Worm (Caenorhabditis elegans) whole organism, late embryonic: ENCODE results near the gene Y73B6BL.37.

ENCODE experiments used
- C08G9.2 ChIP-seq: sonication (generic microtip); optimal IDR thresholded peaks from 2 replicates; lab custom pipeline; 2016; ENCODE audit warnings: mild to moderate bottlenecking, missing genetic modification characterization, moderate library complexity, missing compliant biosample characterization
- C38D4.7 ChIP-seq: fragments of 200-800 bp; sonication (Bioruptor generic); optimal IDR thresholded peaks from 2 replicates; lab custom pipeline; 2018; ENCODE audit warnings: mild to moderate bottlenecking, missing genetic modification characterization, moderate library complexity, missing compliant biosample characterization
- F13H6.1 ChIP-seq: sonication (generic microtip); optimal IDR thresholded peaks from 2 replicates; lab custom pipeline; 2016; ENCODE audit warnings: missing genetic modification characterization, missing compliant biosample characterization
- K02D7.2 ChIP-seq: sonication (generic microtip); optimal IDR thresholded peaks from 2 replicates; lab custom pipeline; 2017; ENCODE audit warnings: mild to moderate bottlenecking, missing genetic modification characterization, missing compliant biosample characterization
- T23F11.4 ChIP-seq: fragments of 200-800 bp; sonication (Bioruptor generic); optimal IDR thresholded peaks from 2 replicates; lab custom pipeline; 2018; ENCODE audit warnings: mild to moderate bottlenecking, missing genetic modification characterization, missing compliant biosample characterization
- Y22D7AL.16 ChIP-seq: sonication (generic microtip); optimal IDR thresholded peaks from 2 replicates; lab custom pipeline; 2016; ENCODE audit warnings: missing genetic modification characterization, missing compliant biosample characterization
- ahr-1 ChIP-seq: sonication (generic microtip); optimal IDR thresholded peaks from 2 replicates; lab custom pipeline; 2016; ENCODE audit warnings: missing genetic modification characterization, missing compliant biosample characterization
- ama-1 ChIP-seq: fragments of 150-350 bp; optimal IDR thresholded peaks from 2 replicates; lab custom pipeline; 2014
- ceh-18 ChIP-seq: sonication (generic microtip); optimal IDR thresholded peaks from 2 replicates; lab custom pipeline; 2016; ENCODE audit warnings: missing genetic modification characterization, missing compliant biosample characterization
- ceh-22 ChIP-seq: sonication (generic microtip); optimal IDR thresholded peaks from 2 replicates; lab custom pipeline; 2017; ENCODE audit warnings: missing biosample characterization, missing genetic modification characterization
- ceh-30 ChIP-seq: fragments of 150-350 bp; optimal IDR thresholded peaks from 2 replicates; lab custom pipeline; 2014; ENCODE audit warnings: missing biosample characterization, missing genetic modification characterization
- ceh-31 ChIP-seq: sonication (generic microtip); optimal IDR thresholded peaks from 2 replicates; lab custom pipeline; 2016; ENCODE audit warnings: missing genetic modification characterization, missing compliant biosample characterization
- ceh-34 ChIP-seq: sonication (generic microtip); optimal IDR thresholded peaks from 2 replicates; lab custom pipeline; 2016; ENCODE audit warnings: mild to moderate bottlenecking, missing genetic modification characterization, missing compliant biosample characterization
- ceh-9 ChIP-seq: sonication (generic microtip); optimal IDR thresholded peaks from 2 replicates; lab custom pipeline; 2016; ENCODE audit warnings: mild to moderate bottlenecking, missing genetic modification characterization, inconsistent platforms, missing compliant biosample characterization
- che-1 ChIP-seq: sonication (generic microtip); optimal IDR thresholded peaks from 2 replicates; lab custom pipeline; 2016; ENCODE audit warnings: mild to moderate bottlenecking, missing genetic modification characterization, missing compliant biosample characterization
- dmd-4 ChIP-seq: sonication (generic microtip); optimal IDR thresholded peaks from 2 replicates; lab custom pipeline; 2016; ENCODE audit warnings: borderline replicate concordance, missing genetic modification characterization, missing compliant biosample characterization
- dve-1 ChIP-seq: sonication (generic microtip); optimal IDR thresholded peaks from 2 replicates; lab custom pipeline; 2017; ENCODE audit warnings: antibody characterized with exemption, mild to moderate bottlenecking, missing genetic modification characterization, missing compliant biosample characterization
- elt-4 ChIP-seq: sonication (generic microtip); optimal IDR thresholded peaks from 2 replicates; lab custom pipeline; 2016; ENCODE audit warnings: missing genetic modification characterization, missing compliant biosample characterization
- ets-4 ChIP-seq: sonication (generic microtip); optimal IDR thresholded peaks from 2 replicates; lab custom pipeline; 2016; ENCODE audit warnings: missing genetic modification characterization, missing compliant biosample characterization
- eyg-1 ChIP-seq: sonication (generic microtip); optimal IDR thresholded peaks from 2 replicates; lab custom pipeline; 2016; ENCODE audit warnings: missing genotype, missing genetic modification characterization, missing compliant biosample characterization
- fax-1 ChIP-seq: sonication (generic microtip); optimal IDR thresholded peaks from 2 replicates; lab custom pipeline; 2016; ENCODE audit warnings: missing genotype, missing genetic modification characterization, missing compliant biosample characterization
- fkh-10 ChIP-seq: fragments of 150-350 bp; optimal IDR thresholded peaks from 2 replicates; lab custom pipeline; 2014; ENCODE audit warnings: missing biosample characterization, missing genetic modification reagents, missing genetic modification characterization
- gmeb-2 ChIP-seq: sonication (generic microtip); optimal IDR thresholded peaks from 2 replicates; lab custom pipeline; 2016; ENCODE audit warnings: missing genetic modification characterization, inconsistent platforms, missing compliant biosample characterization
- hlh-13 ChIP-seq: fragments of 200-800 bp; sonication (Bioruptor generic); optimal IDR thresholded peaks from 2 replicates; lab custom pipeline; 2018; ENCODE audit warnings: mild to moderate bottlenecking, missing genetic modification characterization, missing compliant biosample characterization
- hlh-15 ChIP-seq: sonication (generic microtip); optimal IDR thresholded peaks from 2 replicates; lab custom pipeline; 2016; ENCODE audit warnings: missing genetic modification characterization, missing compliant biosample characterization
- hlh-6 ChIP-seq: sonication (generic microtip); optimal IDR thresholded peaks from 2 replicates; lab custom pipeline; 2016; ENCODE audit warnings: missing genotype, missing genetic modification characterization, missing compliant biosample characterization
- hlh-8 ChIP-seq: sonication (generic microtip); optimal IDR thresholded peaks from 2 replicates; lab custom pipeline; 2016; ENCODE audit warnings: missing genotype, missing genetic modification characterization, missing compliant biosample characterization
- lim-6 ChIP-seq: sonication (generic microtip); optimal IDR thresholded peaks from 2 replicates; lab custom pipeline; 2016; ENCODE audit warnings: missing genetic modification characterization, missing compliant biosample characterization
- madf-2 ChIP-seq: sonication (generic microtip); optimal IDR thresholded peaks from 2 replicates; lab custom pipeline; 2017; ENCODE audit warnings: missing genetic modification characterization, missing compliant biosample characterization
- mec-3 ChIP-seq: sonication (generic microtip); optimal IDR thresholded peaks from 2 replicates; lab custom pipeline; 2016; ENCODE audit warnings: borderline replicate concordance, missing genetic modification characterization, missing compliant biosample characterization
- nfya-1 ChIP-seq: sonication (generic microtip); optimal IDR thresholded peaks from 2 replicates; lab custom pipeline; 2017; ENCODE audit warnings: missing genetic modification characterization, mild to moderate bottlenecking, missing compliant biosample characterization, antibody characterized with exemption, moderate library complexity
- nhr-11 ChIP-seq: fragments of 150-350 bp; optimal IDR thresholded peaks from 2 replicates; lab custom pipeline; 2014; ENCODE audit warnings: missing biosample characterization, missing genetic modification characterization
- nhr-232 ChIP-seq: sonication (generic microtip); optimal IDR thresholded peaks from 2 replicates; lab custom pipeline; 2016; ENCODE audit warnings: missing genetic modification characterization, missing compliant biosample characterization
- odd-2 ChIP-seq: sonication (generic microtip); optimal IDR thresholded peaks from 2 replicates; lab custom pipeline; 2017; ENCODE audit warnings: antibody characterized with exemption, mild to moderate bottlenecking, missing genetic modification characterization, missing compliant biosample characterization
- pag-3 ChIP-seq: sonication (generic microtip); optimal IDR thresholded peaks from 2 replicates; lab custom pipeline; 2016; ENCODE audit warnings: missing compliant biosample characterization, missing genetic modification characterization, borderline replicate concordance
- pat-9 ChIP-seq: fragments of 200-800 bp; sonication (Bioruptor generic); optimal IDR thresholded peaks from 2 replicates; lab custom pipeline; 2018; ENCODE audit warnings: mild to moderate bottlenecking, missing genetic modification characterization, moderate library complexity, missing compliant biosample characterization
- pha-4 ChIP-seq: fragments of 150-350 bp; optimal IDR thresholded peaks from 2 replicates; lab custom pipeline; 2018; ENCODE audit warnings: missing biosample characterization, missing genetic modification reagents, missing genetic modification characterization
- pqm-1 ChIP-seq: sonication (generic microtip); optimal IDR thresholded peaks from 2 replicates; lab custom pipeline; 2016; ENCODE audit warnings: missing genetic modification characterization, missing compliant biosample characterization
- pros-1 ChIP-seq: fragments of 150-350 bp; optimal IDR thresholded peaks from 2 replicates; lab custom pipeline; 2014; ENCODE audit warnings: missing biosample characterization, missing genetic modification reagents, missing genetic modification characterization
- rnt-1 ChIP-seq: sonication (generic microtip); optimal IDR thresholded peaks from 2 replicates; lab custom pipeline; 2016; ENCODE audit warnings: missing genetic modification characterization, missing compliant biosample characterization
- sdc-2 ChIP-seq: sonication (generic microtip); optimal IDR thresholded peaks from 2 replicates; lab custom pipeline; 2016; ENCODE audit warnings: missing genotype, missing genetic modification characterization, missing compliant biosample characterization
- sox-4 ChIP-seq: sonication (generic microtip); optimal IDR thresholded peaks from 2 replicates; lab custom pipeline; 2017; ENCODE audit warnings: mild to moderate bottlenecking, missing genetic modification characterization, inconsistent platforms, missing compliant biosample characterization
- syd-9 ChIP-seq: sonication (generic microtip); optimal IDR thresholded peaks from 2 replicates; lab custom pipeline; 2016; ENCODE audit warnings: mild to moderate bottlenecking, missing genetic modification characterization, moderate library complexity, missing compliant biosample characterization
- tbx-2 ChIP-seq: sonication (generic microtip); optimal IDR thresholded peaks from 2 replicates; lab custom pipeline; 2016; ENCODE audit warnings: missing genetic modification characterization, missing compliant biosample characterization
- tbx-7 ChIP-seq: sonication (generic microtip); optimal IDR thresholded peaks from 2 replicates; lab custom pipeline; 2016; ENCODE audit warnings: missing genotype, missing genetic modification characterization, missing compliant biosample characterization
- unc-42 ChIP-seq: sonication (generic microtip); optimal IDR thresholded peaks from 2 replicates; lab custom pipeline; 2016; ENCODE audit warnings: missing genotype, missing genetic modification characterization, missing compliant biosample characterization
- unc-86 ChIP-seq: sonication (generic microtip); optimal IDR thresholded peaks from 2 replicates; lab custom pipeline; 2016; ENCODE audit warnings: missing genetic modification characterization, missing compliant biosample characterization
- zip-5 ChIP-seq: sonication (generic microtip); optimal IDR thresholded peaks from 2 replicates; lab custom pipeline; 2016; ENCODE audit warnings: missing genetic modification characterization, missing compliant biosample characterization
- ztf-16 ChIP-seq: sonication (generic microtip); optimal IDR thresholded peaks from 2 replicates; lab custom pipeline; 2017; ENCODE audit warnings: missing genetic modification characterization, missing compliant biosample characterization

Gene Y73B6BL.37

ce11 chrIV:6487047-6487446, at the start of gene Y73B6BL.37:
Y73B6BL.37 (plus strand) TSS chrIV:6487347.
- TF ChIP-seq hlh-13 (GFP tag; lab: Kevin White, UChicago) (no peak), che-1 (tag; lab: Kevin White, UChicago) (no peak), sdc-2 (no peak), ceh-31 (tag; lab: Kevin White, UChicago) (no peak), ztf-16 (tag; lab: Kevin White, UChicago) (no peak), ama-1 (lab: Kevin White, UChicago) (no peak), hlh-8 (no peak), hlh-6 (no peak), zip-5 (tag; lab: Kevin White, UChicago) (no peak), dmd-4 (tag; lab: Kevin White, UChicago) (no peak), fkh-10 (no peak), eyg-1 (tag; lab: Kevin White, UChicago) (no peak), fax-1 (tag; lab: Kevin White, UChicago) (no peak)

ce11 chrIV:6438051-6438450, 49.1 kb upstream of the Y73B6BL.37 start, which contains the start of gene dlc-5:
dlc-5 (plus strand) TSS chrIV:6438204.
- TF ChIP-seq C08G9.2: no peak
- no peak for TF ChIP-seq C38D4.7 (GFP tag; lab: Kevin White, UChicago)
- TF ChIP-seq odd-2 (tag; lab: Kevin White, UChicago): no peak
- no peak for TF ChIP-seq ztf-16 (tag; lab: Kevin White, UChicago)
- no peak for TF ChIP-seq unc-86 (tag; lab: Kevin White, UChicago)
- TF ChIP-seq ceh-22: no peak
- no peak for TF ChIP-seq madf-2 (tag; lab: Kevin White, UChicago)
- TF ChIP-seq rnt-1 (tag; lab: Kevin White, UChicago): no peak
- TF ChIP-seq pqm-1 (tag; lab: Kevin White, UChicago): no peak
- no peak for TF ChIP-seq pha-4 (tag; lab: Kevin White, UChicago)
- no peak for TF ChIP-seq syd-9 (tag; lab: Kevin White, UChicago)
- no peak for TF ChIP-seq hlh-13 (GFP tag; lab: Kevin White, UChicago)
- TF ChIP-seq lim-6: no peak
- TF ChIP-seq ets-4: no peak

ce11 chrIV:6441601-6442000, 45.5 kb upstream of the Y73B6BL.37 start, which contains the start of gene Y73B6BL.31:
Y73B6BL.31 (plus strand) TSS chrIV:6441901.
- TF ChIP-seq gmeb-2 (tag; lab: Kevin White, UChicago) (no peak), nfya-1 (tag; lab: Kevin White, UChicago) (no peak), elt-4 (tag; lab: Kevin White, UChicago) (no peak), sdc-2 (no peak), unc-42 (tag; lab: Kevin White, UChicago) (no peak), mec-3 (no peak), ceh-18 (tag; lab: Kevin White, UChicago) (no peak), K02D7.2 (no peak), sox-4 (no peak), F13H6.1 (tag; lab: Kevin White, UChicago) (no peak), C08G9.2 (no peak), pat-9 (tag; lab: Kevin White, UChicago) (no peak), nhr-232 (tag; lab: Kevin White, UChicago) (no peak), hlh-15 (no peak), tbx-7 (no peak)

- TF ChIP-seq nhr-11 (tag; lab: Kevin White, UChicago) (no peak), ceh-9 (no peak), hlh-8 (no peak), sox-4 (no peak), dve-1 (no peak), elt-4 (tag; lab: Kevin White, UChicago) (no peak), nhr-232 (tag; lab: Kevin White, UChicago) (no peak), ceh-34 (tag; lab: Kevin White, UChicago) (no peak), tbx-2 (no peak), pag-3 (tag; lab: Kevin White, UChicago) (no peak), ahr-1 (tag; lab: Kevin White, UChicago) (no peak), T23F11.4 (GFP tag; lab: Kevin White, UChicago) (no peak), Y22D7AL.16 (no peak), nfya-1 (tag; lab: Kevin White, UChicago) (no peak), hlh-13 (GFP tag; lab: Kevin White, UChicago) (no peak), unc-42 (tag; lab: Kevin White, UChicago) (no peak), ceh-30 (tag; lab: Kevin White, UChicago) (no peak), pros-1 (tag; lab: Kevin White, UChicago) (no peak), pqm-1 (tag; lab: Kevin White, UChicago) (no peak)
Observed at ce11 chrIV:6442016-6442618, 45.0 kb upstream of the Y73B6BL.37 start.
